Fruit fly (Drosophila melanogaster) whole organism, embryonic: Measurements from ENCODE around the gene T48.

Experiments used
- Ada2b ChIP-seq: fragments of 200-800 bp; sonication (Bioruptor generic); IDR thresholded peaks from 2 replicates; pipeline ENCODE4 v1.3.6; 2022; ENCODE audit warnings: missing biosample characterization, missing genetic modification characterization
- C15 ChIP-seq: fragments of 200-800 bp; sonication (Bioruptor generic); IDR thresholded peaks from 3 replicates; pipeline ENCODE4 v1.3.6; 2022; ENCODE audit warnings: missing biosample characterization, missing genetic modification characterization
- CG10267 ChIP-seq: fragments of 200-800 bp; sonication (Bioruptor generic); optimal IDR thresholded peaks from 2 replicates; lab custom pipeline; 2018; ENCODE audit warnings: missing biosample characterization, mild to moderate bottlenecking, missing genetic modification characterization, moderate library complexity
- CG10274 ChIP-seq: fragments of 200-800 bp; sonication (Bioruptor generic); optimal IDR thresholded peaks from 3 replicates; lab custom pipeline; 2017; ENCODE audit warnings: missing biosample characterization, mild to moderate bottlenecking, missing genetic modification characterization
- CG10654 ChIP-seq: fragments of 200-800 bp; sonication (Bioruptor generic); optimal IDR thresholded peaks from 2 replicates; lab custom pipeline; 2016; ENCODE audit warnings: missing biosample characterization, missing genetic modification characterization
- CG12391 ChIP-seq: fragments of 200-800 bp; sonication (Bioruptor generic); optimal IDR thresholded peaks from 3 replicates; lab custom pipeline; 2018; ENCODE audit warnings: missing biosample characterization, mild to moderate bottlenecking, missing genetic modification characterization, moderate library complexity
- CG15073 ChIP-seq: fragments of 200-800 bp; sonication (Bioruptor generic); optimal IDR thresholded peaks from 2 replicates; lab custom pipeline; 2016; ENCODE audit warnings: missing biosample characterization, missing genetic modification characterization
- CG16813 ChIP-seq: fragments of 200-800 bp; sonication (Bioruptor generic); IDR thresholded peaks from 3 replicates; pipeline ENCODE4 v1.3.6; 2022; ENCODE audit warnings: missing biosample characterization, missing genetic modification characterization; ENCODE audit not compliant: partially characterized antibody
- CG17612 ChIP-seq: fragments of 200-800 bp; sonication (Bioruptor generic); IDR thresholded peaks from 2 replicates; pipeline ENCODE4 v1.3.6; 2022; ENCODE audit warnings: missing biosample characterization, missing genetic modification characterization
- CG1832 ChIP-seq: fragments of 200-800 bp; sonication (Bioruptor generic); optimal IDR thresholded peaks from 2 replicates; lab custom pipeline; 2017; ENCODE audit warnings: missing biosample characterization, mild to moderate bottlenecking, missing genetic modification characterization, inconsistent platforms
- CG18599 ChIP-seq: fragments of 200-800 bp; sonication (Bioruptor generic); optimal IDR thresholded peaks from 3 replicates; lab custom pipeline; 2017; ENCODE audit warnings: missing biosample characterization, missing genetic modification characterization, mild to moderate bottlenecking, moderate library complexity, missing genetic modification reagents
- CG2202 ChIP-seq: fragments of 200-800 bp; sonication (Bioruptor generic); optimal IDR thresholded peaks from 2 replicates; lab custom pipeline; 2018; ENCODE audit warnings: missing biosample characterization, mild to moderate bottlenecking, missing genetic modification characterization
- CG2678 ChIP-seq: fragments of 200-800 bp; sonication (Bioruptor generic); optimal IDR thresholded peaks from 3 replicates; lab custom pipeline; 2019; ENCODE audit warnings: missing biosample characterization, mild to moderate bottlenecking, missing genetic modification characterization, moderate library complexity
- CG31388 ChIP-seq: fragments of 200-800 bp; sonication (Bioruptor generic); optimal IDR thresholded peaks from 2 replicates; lab custom pipeline; 2016; ENCODE audit warnings: missing biosample characterization, missing genetic modification characterization
- CG3163 ChIP-seq: fragments of 200-800 bp; sonication (Bioruptor generic); optimal IDR thresholded peaks from 3 replicates; lab custom pipeline; 2016; ENCODE audit warnings: missing biosample characterization, missing genetic modification characterization
- CG6175 ChIP-seq: fragments of 200-800 bp; sonication (Bioruptor generic); IDR thresholded peaks from 3 replicates; pipeline ENCODE4 v1.3.6; 2022; ENCODE audit warnings: missing biosample characterization, missing genetic modification characterization
- CG6654 ChIP-seq: fragments of 200-800 bp; sonication (Bioruptor generic); optimal IDR thresholded peaks from 2 replicates; lab custom pipeline; 2017; ENCODE audit warnings: missing biosample characterization, mild to moderate bottlenecking, missing genetic modification characterization
- CG7271 ChIP-seq: fragments of 200-800 bp; sonication (Bioruptor generic); optimal IDR thresholded peaks from 2 replicates; lab custom pipeline; 2018; ENCODE audit warnings: missing biosample characterization, mild to moderate bottlenecking, missing genetic modification characterization, moderate library complexity
- CoRest ChIP-seq: fragments of 200-800 bp; sonication (Bioruptor generic); optimal IDR thresholded peaks from 3 replicates; lab custom pipeline; 2018; ENCODE audit warnings: missing biosample characterization, mild to moderate bottlenecking, missing genetic modification characterization, moderate library complexity
- Dfd ChIP-seq, 2 experiments: fragments of >200 bp; optimal IDR thresholded peaks; 2 replicates each; lab custom pipeline; 2017; ENCODE audit warnings: missing biosample characterization in 2 of 2, missing genetic modification characterization in 2 of 2
- Dip2 ChIP-seq: fragments of 200-800 bp; sonication (Bioruptor generic); IDR thresholded peaks from 2 replicates; pipeline ENCODE4 v1.3.6; 2022; ENCODE audit warnings: missing biosample characterization, missing genetic modification characterization
- Drgx ChIP-seq: fragments of 200-800 bp; sonication (Bioruptor generic); IDR thresholded peaks from 2 replicates; pipeline ENCODE4 v1.3.6; 2022; ENCODE audit warnings: missing biosample characterization, missing genetic modification characterization
- Eip74EF ChIP-seq, 2 experiments: fragments of 200-800 bp in 1 of 2; fragments of >200 bp in 1 of 2; sonication (Bioruptor generic) in 1 of 2; optimal IDR thresholded peaks; 2 replicates each; lab custom pipeline; 2017 to 2019; ENCODE audit warnings: missing biosample characterization in 2 of 2, missing genetic modification characterization in 2 of 2, mild to moderate bottlenecking in 1 of 2, moderate library complexity in 1 of 2
- HLH3B ChIP-seq: fragments of 200-800 bp; sonication (Bioruptor generic); IDR thresholded peaks from 2 replicates; pipeline ENCODE4 v1.3.6; 2022; ENCODE audit warnings: missing biosample characterization, missing genetic modification characterization
- HmgZ ChIP-seq: fragments of 200-800 bp; sonication (Bioruptor generic); optimal IDR thresholded peaks from 2 replicates; lab custom pipeline; 2018; ENCODE audit warnings: missing biosample characterization, mild to moderate bottlenecking, missing genetic modification characterization
- Mes4 ChIP-seq: fragments of 200-800 bp; sonication (Bioruptor generic); optimal IDR thresholded peaks from 2 replicates; lab custom pipeline; 2016; ENCODE audit warnings: missing biosample characterization, missing genetic modification characterization
- Mrtf ChIP-seq: fragments of 200-800 bp; sonication (Bioruptor generic); IDR thresholded peaks from 3 replicates; pipeline ENCODE4 v1.3.6; 2022; ENCODE audit warnings: missing biosample characterization, missing genetic modification characterization
- Ssrp ChIP-seq: fragments of 200-800 bp; sonication (Bioruptor generic); optimal IDR thresholded peaks from 2 replicates; lab custom pipeline; 2018; ENCODE audit warnings: missing biosample characterization, mild to moderate bottlenecking, missing genetic modification characterization, moderate library complexity
- TFAM ChIP-seq: fragments of 200-800 bp; sonication (Bioruptor generic); optimal IDR thresholded peaks from 2 replicates; lab custom pipeline; 2017; ENCODE audit warnings: missing biosample characterization, missing genetic modification characterization, inconsistent platforms
- ac ChIP-seq: fragments of 200-800 bp; sonication (Bioruptor generic); optimal IDR thresholded peaks from 3 replicates; lab custom pipeline; 2017; ENCODE audit warnings: missing biosample characterization, mild to moderate bottlenecking, missing genetic modification characterization
- al ChIP-seq: fragments of 200-800 bp; sonication (Bioruptor generic); IDR thresholded peaks from 2 replicates; pipeline ENCODE4 v1.3.6; 2022; ENCODE audit warnings: missing biosample characterization, missing genetic modification characterization
- ash1 ChIP-seq: fragments of 200-800 bp; sonication (Bioruptor generic); optimal IDR thresholded peaks from 2 replicates; lab custom pipeline; 2018; ENCODE audit warnings: missing biosample characterization, mild to moderate bottlenecking, missing genetic modification characterization
- bcd ChIP-seq: fragments of 200-800 bp; sonication (Bioruptor generic); optimal IDR thresholded peaks from 2 replicates; lab custom pipeline; 2017; ENCODE audit warnings: missing biosample characterization, mild to moderate bottlenecking, missing genetic modification characterization
- chn ChIP-seq: fragments of 200-800 bp; sonication (Bioruptor generic); optimal IDR thresholded peaks from 2 replicates; lab custom pipeline; 2016; ENCODE audit warnings: missing biosample characterization, missing genetic modification characterization
- da ChIP-seq: fragments of 200-800 bp; sonication (Bioruptor generic); optimal IDR thresholded peaks from 2 replicates; lab custom pipeline; 2016; ENCODE audit warnings: missing biosample characterization, missing genetic modification characterization
- fd102C ChIP-seq: fragments of 200-800 bp; sonication (Bioruptor generic); optimal IDR thresholded peaks from 2 replicates; lab custom pipeline; 2018; ENCODE audit warnings: missing biosample characterization, mild to moderate bottlenecking, missing genetic modification characterization, moderate library complexity
- hb ChIP-seq: fragments of 200-800 bp; sonication (Bioruptor generic); IDR thresholded peaks from 3 replicates; pipeline ENCODE4 v1.3.6; 2022; ENCODE audit warnings: missing biosample characterization, missing genetic modification characterization; ENCODE audit not compliant: partially characterized antibody
- nerfin-1 ChIP-seq: fragments of 200-800 bp; sonication (Bioruptor generic); optimal IDR thresholded peaks from 3 replicates; lab custom pipeline; 2019; ENCODE audit warnings: missing biosample characterization, mild to moderate bottlenecking, missing genetic modification characterization, moderate library complexity
- nerfin-2 ChIP-seq: fragments of 200-800 bp; sonication (Bioruptor generic); IDR thresholded peaks from 2 replicates; pipeline ENCODE4 v1.3.6; 2022; ENCODE audit warnings: missing biosample characterization, missing genetic modification characterization; ENCODE audit not compliant: partially characterized antibody
- org-1 ChIP-seq: fragments of 200-800 bp; sonication (Bioruptor generic); optimal IDR thresholded peaks from 2 replicates; lab custom pipeline; 2017; ENCODE audit warnings: missing biosample characterization, missing genetic modification characterization
- p53 ChIP-seq: fragments of 200-800 bp; sonication (Bioruptor generic); optimal IDR thresholded peaks from 2 replicates; lab custom pipeline; 2016; ENCODE audit warnings: missing biosample characterization, missing genetic modification characterization
- pfk ChIP-seq: fragments of 200-800 bp; sonication (Bioruptor generic); optimal IDR thresholded peaks from 2 replicates; lab custom pipeline; 2018; ENCODE audit warnings: missing biosample characterization, mild to moderate bottlenecking, missing genetic modification characterization, moderate library complexity
- pum ChIP-seq: fragments of 200-800 bp; sonication (Bioruptor generic); optimal IDR thresholded peaks from 2 replicates; lab custom pipeline; 2016; ENCODE audit warnings: missing biosample characterization, missing genetic modification characterization
- row ChIP-seq: fragments of 200-800 bp; sonication (Bioruptor generic); IDR thresholded peaks from 3 replicates; pipeline ENCODE4 v1.3.6; 2022; ENCODE audit warnings: missing biosample characterization, missing genetic modification characterization
- sima ChIP-seq: fragments of 200-800 bp; sonication (Bioruptor generic); optimal IDR thresholded peaks from 2 replicates; lab custom pipeline; 2016; ENCODE audit warnings: missing biosample characterization, missing genetic modification characterization
- sna ChIP-seq: fragments of 200-800 bp; sonication (Bioruptor generic); IDR thresholded peaks from 2 replicates; pipeline ENCODE4 v1.3.6; 2022; ENCODE audit warnings: missing biosample characterization, missing genetic modification characterization; ENCODE audit not compliant: partially characterized antibody
- stc ChIP-seq: fragments of 200-800 bp; sonication (Bioruptor generic); IDR thresholded peaks from 2 replicates; pipeline ENCODE4 v1.3.6; 2022; ENCODE audit warnings: missing biosample characterization, missing genetic modification characterization
- tio ChIP-seq: fragments of 200-800 bp; sonication (Bioruptor generic); optimal IDR thresholded peaks from 2 replicates; lab custom pipeline; 2017; ENCODE audit warnings: missing biosample characterization, missing genetic modification characterization, inconsistent platforms
- trh ChIP-seq: fragments of 200-800 bp; sonication (Bioruptor generic); optimal IDR thresholded peaks from 2 replicates; lab custom pipeline; 2016; ENCODE audit warnings: missing biosample characterization, missing genetic modification characterization
- zfh1 ChIP-seq: fragments of 200-800 bp; sonication (Bioruptor generic); IDR thresholded peaks from 3 replicates; pipeline ENCODE4 v1.3.6; 2022; ENCODE audit warnings: missing biosample characterization, missing genetic modification characterization

Gene T48

DNA sequence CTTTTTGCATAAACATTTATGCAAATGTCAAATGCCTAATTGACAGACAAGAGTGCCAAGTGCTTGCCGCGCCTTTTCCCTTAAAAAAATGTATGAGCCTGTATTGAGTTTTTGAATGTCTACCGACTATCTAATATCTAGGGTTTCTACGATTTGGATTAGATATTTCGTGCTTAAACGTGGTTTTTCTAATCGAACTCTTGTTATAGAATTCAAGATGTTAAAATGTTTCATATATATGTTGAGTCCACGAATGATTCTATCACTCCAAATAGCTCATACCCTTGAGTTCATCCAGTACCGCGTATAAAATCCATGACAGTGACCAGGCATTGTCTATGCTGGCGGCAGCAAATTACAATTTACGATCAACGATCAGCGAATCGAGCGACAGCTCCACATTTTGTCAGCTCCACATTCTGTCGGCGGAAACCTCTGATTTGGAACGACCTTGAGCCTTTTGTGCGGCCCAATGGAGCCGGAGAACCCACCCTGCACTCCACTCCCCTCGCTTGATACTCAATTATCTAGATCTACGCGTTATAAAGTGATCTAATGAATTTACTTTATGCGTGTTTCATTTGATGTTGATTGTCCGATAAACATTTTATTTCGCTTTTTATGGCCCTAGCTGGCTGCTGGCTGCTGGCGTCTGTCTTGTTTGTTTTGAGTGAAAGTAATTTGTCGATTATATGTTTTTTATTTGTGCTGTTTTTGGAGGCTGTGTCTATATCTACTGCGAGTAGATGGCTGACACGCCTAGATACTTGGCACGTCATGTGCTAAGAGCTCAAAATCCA is 25.4 kb downstream of the T48 start (continued):
- TF ChIP-seq pum (GFP tag; lab: Kevin White, UChicago) (no peak), Mrtf (GFP tag; lab: Robert Waterston, UW) (no peak), CG31388 (no peak), CG1832 (GFP tag; lab: Kevin White, UChicago) (no peak), HmgZ (tag; lab: Kevin White, UChicago) (no peak), chn (GFP tag; lab: Kevin White, UChicago) (no peak), CG6654 (no peak), CG16813 (GFP tag; lab: Robert Waterston, UW) (no peak), ac (GFP tag; lab: Kevin White, UChicago) (no peak), CG2678 (tag; lab: Kevin White, UChicago) (peak; percentile 20), CG18599 (GFP tag; lab: Kevin White, UChicago) (no peak), CG3163 (no peak), tio (GFP tag; lab: Kevin White, UChicago) (no peak), sima (GFP tag; lab: Kevin White, UChicago) (no peak), ash1 (GFP tag; lab: Kevin White, UChicago) (no peak), CG15073 (no peak), trh (GFP tag; lab: Kevin White, UChicago) (no peak), CG10274 (GFP tag; lab: Kevin White, UChicago) (no peak), CG10654 (GFP tag; lab: Kevin White, UChicago) (no peak), Drgx (GFP tag; lab: Robert Waterston, UW) (peak; percentile 38; the same call in 1 of the 2 replicates), CoRest (tag; lab: Kevin White, UChicago) (no peak), Dfd (GFP tag; optimal IDR thresholded peaks at IDR 0.05; lab: Kevin White, UChicago) (no peak), zfh1 (GFP tag; lab: Robert Waterston, UW) (no peak), CG12391 (tag; lab: Kevin White, UChicago) (no peak), pfk (GFP tag; lab: Kevin White, UChicago) (no peak), nerfin-1 (no peak), fd102C (GFP tag; lab: Kevin White, UChicago) (no peak), Ada2b (GFP tag; lab: Robert Waterston, UW) (no peak), nerfin-2 (no peak), CG10267 (tag; lab: Kevin White, UChicago) (no peak), Mes4 (GFP tag; lab: Kevin White, UChicago) (no peak), CG7271 (tag; lab: Kevin White, UChicago) (no peak), Ssrp (no peak), sna (no peak), CG17612 (no peak), row (peak; percentile 58), CG2202 (tag; lab: Kevin White, UChicago) (no peak), org-1 (no peak), stc (GFP tag; lab: Robert Waterston, UW) (no peak), hb (GFP tag; lab: Robert Waterston, UW) (no peak), TFAM (no peak), p53 (GFP tag; lab: Kevin White, UChicago) (no peak), HLH3B (GFP tag; lab: Robert Waterston, UW) (no peak), bcd (GFP tag; lab: Kevin White, UChicago) (no peak), al (GFP tag; lab: Robert Waterston, UW) (peak; percentile 40; the same call in 1 of the 2 replicates), Eip74EF (GFP tag; optimal IDR thresholded peaks at IDR 0.05; lab: Kevin White, UChicago) (no peak), CG6175 (no peak), C15 (GFP tag; lab: Robert Waterston, UW) (no peak), da (GFP tag; lab: Kevin White, UChicago) (no peak), Dip2 (GFP tag; lab: Robert Waterston, UW) (no peak)
